Fruit fly (Drosophila melanogaster) whole organism, embryonic: ENCODE results near the gene CG17028.

Experiments
- Bteb2 ChIP-seq: fragments of 200-800 bp; sonication (Bioruptor generic); optimal IDR thresholded peaks from 2 replicates; lab custom pipeline; 2016; ENCODE audit warnings: missing biosample characterization, missing genetic modification characterization
- CG10565 ChIP-seq: fragments of 200-800 bp; sonication (Bioruptor generic); optimal IDR thresholded peaks from 3 replicates; lab custom pipeline; 2016; ENCODE audit warnings: missing biosample characterization, mild to moderate bottlenecking, missing genetic modification characterization
- CG12155 ChIP-seq: fragments of 200-800 bp; sonication (Bioruptor generic); optimal IDR thresholded peaks from 3 replicates; lab custom pipeline; 2016; ENCODE audit warnings: missing biosample characterization, missing genetic modification characterization
- CG12744 ChIP-seq: fragments of 200-800 bp; sonication (Bioruptor generic); optimal IDR thresholded peaks from 2 replicates; lab custom pipeline; 2016; ENCODE audit warnings: missing biosample characterization, missing genetic modification characterization
- CG12769 ChIP-seq: fragments of 200-800 bp; sonication (Bioruptor generic); optimal IDR thresholded peaks from 2 replicates; lab custom pipeline; 2019; ENCODE audit warnings: missing biosample characterization, mild to moderate bottlenecking, missing genetic modification characterization, moderate library complexity
- CG12942 ChIP-seq: fragments of 200-800 bp; sonication (Bioruptor generic); optimal IDR thresholded peaks from 3 replicates; lab custom pipeline; 2016; ENCODE audit warnings: missing biosample characterization, missing genetic modification characterization
- CG14860 ChIP-seq: fragments of 200-800 bp; sonication (Bioruptor generic); IDR thresholded peaks from 3 replicates; pipeline ENCODE4 v1.3.6; 2022; ENCODE audit warnings: missing biosample characterization, missing genetic modification characterization; ENCODE audit not compliant: partially characterized antibody
- CG14965 ChIP-seq: fragments of 200-800 bp; sonication (Bioruptor generic); optimal IDR thresholded peaks from 2 replicates; lab custom pipeline; 2016; ENCODE audit warnings: missing biosample characterization, missing genetic modification characterization, borderline replicate concordance
- CG15601 ChIP-seq: fragments of 200-800 bp; sonication (Bioruptor generic); optimal IDR thresholded peaks from 3 replicates; lab custom pipeline; 2019; ENCODE audit warnings: missing biosample characterization, mild to moderate bottlenecking, missing genetic modification characterization, moderate library complexity
- CG16813 ChIP-seq: fragments of 200-800 bp; sonication (Bioruptor generic); IDR thresholded peaks from 3 replicates; pipeline ENCODE4 v1.3.6; 2022; ENCODE audit warnings: missing biosample characterization, missing genetic modification characterization; ENCODE audit not compliant: partially characterized antibody
- CG17612 ChIP-seq: fragments of 200-800 bp; sonication (Bioruptor generic); IDR thresholded peaks from 2 replicates; pipeline ENCODE4 v1.3.6; 2022; ENCODE audit warnings: missing biosample characterization, missing genetic modification characterization
- CG2199 ChIP-seq: fragments of 200-800 bp; sonication (Bioruptor generic); IDR thresholded peaks from 3 replicates; pipeline ENCODE4 v1.3.6; 2022; ENCODE audit warnings: missing biosample characterization, missing genetic modification characterization
- CG2889 ChIP-seq: fragments of 200-800 bp; sonication (Bioruptor generic); IDR thresholded peaks from 3 replicates; pipeline ENCODE4 v1.3.6; 2022; ENCODE audit warnings: missing biosample characterization, missing genetic modification characterization
- CG3281 ChIP-seq: fragments of 200-800 bp; sonication (Bioruptor generic); optimal IDR thresholded peaks from 3 replicates; lab custom pipeline; 2017; ENCODE audit warnings: missing biosample characterization, mild to moderate bottlenecking, missing genetic modification characterization
- CG33213 ChIP-seq: fragments of 200-800 bp; sonication (Bioruptor generic); optimal IDR thresholded peaks from 3 replicates; lab custom pipeline; 2016; ENCODE audit warnings: missing biosample characterization, missing genetic modification characterization
- CG34422 ChIP-seq: fragments of 200-800 bp; sonication (Bioruptor generic); IDR thresholded peaks from 3 replicates; pipeline ENCODE4 v1.3.6; 2022; ENCODE audit warnings: missing biosample characterization, missing genetic modification characterization
- CG6689 ChIP-seq: fragments of 200-800 bp; sonication (Bioruptor generic); IDR thresholded peaks from 2 replicates; pipeline ENCODE4 v1.3.6; 2022; ENCODE audit warnings: missing biosample characterization, missing genetic modification characterization
- CG6791 ChIP-seq: fragments of 200-800 bp; sonication (Bioruptor generic); IDR thresholded peaks from 3 replicates; pipeline ENCODE4 v1.3.6; 2022; ENCODE audit warnings: missing biosample characterization, missing genetic modification characterization; ENCODE audit not compliant: partially characterized antibody
- CG9215 ChIP-seq: fragments of 200-800 bp; sonication (Bioruptor generic); IDR thresholded peaks from 2 replicates; pipeline ENCODE4 v1.3.6; 2022; ENCODE audit warnings: missing biosample characterization, missing genetic modification characterization
- Dip2 ChIP-seq: fragments of 200-800 bp; sonication (Bioruptor generic); IDR thresholded peaks from 2 replicates; pipeline ENCODE4 v1.3.6; 2022; ENCODE audit warnings: missing biosample characterization, missing genetic modification characterization
- Dip3 ChIP-seq: fragments of 200-800 bp; sonication (Bioruptor generic); optimal IDR thresholded peaks from 3 replicates; lab custom pipeline; 2016; ENCODE audit warnings: missing biosample characterization, missing genetic modification characterization
- Doc3 ChIP-seq: fragments of 200-800 bp; sonication (Bioruptor generic); IDR thresholded peaks from 3 replicates; pipeline ENCODE4 v1.3.6; 2022; ENCODE audit warnings: missing biosample characterization, missing genetic modification characterization; ENCODE audit not compliant: partially characterized antibody
- Drgx ChIP-seq: fragments of 200-800 bp; sonication (Bioruptor generic); IDR thresholded peaks from 2 replicates; pipeline ENCODE4 v1.3.6; 2022; ENCODE audit warnings: missing biosample characterization, missing genetic modification characterization
- Ets65A ChIP-seq: fragments of 200-800 bp; sonication (Bioruptor generic); peaks from one replicate; lab custom pipeline; 2016; ENCODE audit warnings: missing biosample characterization, missing genetic modification characterization
- HLH3B ChIP-seq: fragments of 200-800 bp; sonication (Bioruptor generic); IDR thresholded peaks from 2 replicates; pipeline ENCODE4 v1.3.6; 2022; ENCODE audit warnings: missing biosample characterization, missing genetic modification characterization
- HmgD ChIP-seq: fragments of 200-800 bp; sonication (Bioruptor generic); optimal IDR thresholded peaks from 3 replicates; lab custom pipeline; 2016; ENCODE audit warnings: missing biosample characterization, missing genetic modification characterization
- HmgZ ChIP-seq: fragments of 200-800 bp; sonication (Bioruptor generic); optimal IDR thresholded peaks from 2 replicates; lab custom pipeline; 2018; ENCODE audit warnings: missing biosample characterization, mild to moderate bottlenecking, missing genetic modification characterization
- Hr39 ChIP-seq: fragments of >200 bp; optimal IDR thresholded peaks from 2 replicates; lab custom pipeline; 2017
- MTF-1 ChIP-seq: fragments of 200-800 bp; sonication (Bioruptor generic); optimal IDR thresholded peaks from 2 replicates; lab custom pipeline; 2018; ENCODE audit warnings: missing biosample characterization, mild to moderate bottlenecking, missing genetic modification characterization, borderline replicate concordance
- Max ChIP-seq: fragments of 200-800 bp; sonication (Bioruptor generic); optimal IDR thresholded peaks from 2 replicates; lab custom pipeline; 2016; ENCODE audit warnings: missing biosample characterization, mild to moderate bottlenecking, missing genetic modification characterization
- Mrtf ChIP-seq: fragments of 200-800 bp; sonication (Bioruptor generic); IDR thresholded peaks from 3 replicates; pipeline ENCODE4 v1.3.6; 2022; ENCODE audit warnings: missing biosample characterization, missing genetic modification characterization
- NC2β ChIP-seq: fragments of 200-800 bp; sonication (Bioruptor generic); optimal IDR thresholded peaks from 2 replicates; lab custom pipeline; 2016; ENCODE audit warnings: missing biosample characterization, missing genetic modification characterization
- Stat92E ChIP-seq, 3 experiments: fragments of >200 bp in 2 of 3; fragments of 200-800 bp in 1 of 3; sonication (Bioruptor generic) in 1 of 3; optimal IDR thresholded peaks; 2 replicates each; lab custom pipeline; 2017 to 2019; ENCODE audit warnings: missing biosample characterization in 3 of 3, missing genetic modification characterization in 3 of 3, mild to moderate bottlenecking in 1 of 3, moderate library complexity in 1 of 3
- Xrp1 ChIP-seq: fragments of 200-800 bp; sonication (Bioruptor generic); IDR thresholded peaks from 2 replicates; pipeline ENCODE4 v1.3.6; 2022; ENCODE audit warnings: missing biosample characterization, missing genetic modification characterization
- ac ChIP-seq: fragments of 200-800 bp; sonication (Bioruptor generic); optimal IDR thresholded peaks from 3 replicates; lab custom pipeline; 2017; ENCODE audit warnings: missing biosample characterization, mild to moderate bottlenecking, missing genetic modification characterization
- ato ChIP-seq: fragments of 200-800 bp; sonication (Bioruptor generic); IDR thresholded peaks from 2 replicates; pipeline ENCODE4 v1.3.6; 2022; ENCODE audit warnings: missing biosample characterization, missing genetic modification characterization; ENCODE audit not compliant: partially characterized antibody
- bsh ChIP-seq, 2 experiments: fragments of 200-800 bp; sonication (Bioruptor generic); optimal IDR thresholded peaks; 2 replicates each; lab custom pipeline; 2017 to 2018; ENCODE audit warnings: mild to moderate bottlenecking in 2 of 2, missing biosample characterization in 2 of 2, missing genetic modification characterization in 2 of 2, moderate library complexity in 1 of 2
- caup ChIP-seq: fragments of 200-800 bp; sonication (Bioruptor generic); optimal IDR thresholded peaks from 3 replicates; lab custom pipeline; 2017; ENCODE audit warnings: missing biosample characterization, mild to moderate bottlenecking, missing genetic modification characterization, moderate library complexity; ENCODE audit not compliant: severe bottlenecking
- chinmo ChIP-seq: fragments of 200-800 bp; sonication (Bioruptor generic); IDR thresholded peaks from 4 replicates; pipeline ENCODE4 v1.3.6; 2022; ENCODE audit warnings: missing biosample characterization, missing genetic modification characterization; ENCODE audit not compliant: partially characterized antibody
- crol ChIP-seq: fragments of 200-800 bp; sonication (Bioruptor generic); IDR thresholded peaks from 2 replicates; pipeline ENCODE4 v1.3.6; 2022; ENCODE audit warnings: missing biosample characterization, missing genetic modification characterization
- ftz-f1 ChIP-seq: fragments of 200-800 bp; sonication (Bioruptor generic); optimal IDR thresholded peaks from 2 replicates; lab custom pipeline; 2016; ENCODE audit warnings: missing biosample characterization, missing genetic modification characterization
- ind ChIP-seq: fragments of 200-800 bp; sonication (Bioruptor generic); optimal IDR thresholded peaks from 3 replicates; lab custom pipeline; 2016; ENCODE audit warnings: missing biosample characterization, missing genetic modification characterization
- inv ChIP-seq: fragments of 200-800 bp; sonication (Bioruptor generic); IDR thresholded peaks from 2 replicates; pipeline ENCODE4 v1.3.6; 2022; ENCODE audit warnings: missing biosample characterization, missing genetic modification characterization; ENCODE audit not compliant: partially characterized antibody
- jigr1 ChIP-seq: fragments of 200-800 bp; sonication (Bioruptor generic); IDR thresholded peaks from 3 replicates; pipeline ENCODE4 v1.3.6; 2022; ENCODE audit warnings: missing biosample characterization, missing genetic modification characterization
- jing ChIP-seq: fragments of 200-800 bp; sonication (Bioruptor generic); optimal IDR thresholded peaks from 2 replicates; lab custom pipeline; 2018; ENCODE audit warnings: missing biosample characterization, mild to moderate bottlenecking, missing genetic modification characterization
- jumu ChIP-seq: fragments of 200-800 bp; sonication (Bioruptor generic); optimal IDR thresholded peaks from 3 replicates; lab custom pipeline; 2016; ENCODE audit warnings: missing biosample characterization, missing genetic modification characterization
- mirr ChIP-seq: fragments of 200-800 bp; sonication (Bioruptor generic); optimal IDR thresholded peaks from 3 replicates; lab custom pipeline; 2018; ENCODE audit warnings: missing biosample characterization, mild to moderate bottlenecking, missing genetic modification characterization
- oc ChIP-seq: fragments of 200-800 bp; sonication (Bioruptor generic); optimal IDR thresholded peaks from 2 replicates; lab custom pipeline; 2018; ENCODE audit warnings: missing biosample characterization, mild to moderate bottlenecking, missing genetic modification characterization, moderate library complexity
- sr ChIP-seq: fragments of 200-800 bp; sonication (Bioruptor generic); IDR thresholded peaks from 3 replicates; pipeline ENCODE4 v1.3.6; 2022; ENCODE audit warnings: missing biosample characterization, missing genetic modification characterization
- unc-4 ChIP-seq: fragments of 200-800 bp; sonication (Bioruptor generic); IDR thresholded peaks from 2 replicates; pipeline ENCODE4 v1.3.6; 2022; ENCODE audit warnings: missing biosample characterization, missing genetic modification characterization; ENCODE audit not compliant: partially characterized antibody

Gene CG17028

DNA sequence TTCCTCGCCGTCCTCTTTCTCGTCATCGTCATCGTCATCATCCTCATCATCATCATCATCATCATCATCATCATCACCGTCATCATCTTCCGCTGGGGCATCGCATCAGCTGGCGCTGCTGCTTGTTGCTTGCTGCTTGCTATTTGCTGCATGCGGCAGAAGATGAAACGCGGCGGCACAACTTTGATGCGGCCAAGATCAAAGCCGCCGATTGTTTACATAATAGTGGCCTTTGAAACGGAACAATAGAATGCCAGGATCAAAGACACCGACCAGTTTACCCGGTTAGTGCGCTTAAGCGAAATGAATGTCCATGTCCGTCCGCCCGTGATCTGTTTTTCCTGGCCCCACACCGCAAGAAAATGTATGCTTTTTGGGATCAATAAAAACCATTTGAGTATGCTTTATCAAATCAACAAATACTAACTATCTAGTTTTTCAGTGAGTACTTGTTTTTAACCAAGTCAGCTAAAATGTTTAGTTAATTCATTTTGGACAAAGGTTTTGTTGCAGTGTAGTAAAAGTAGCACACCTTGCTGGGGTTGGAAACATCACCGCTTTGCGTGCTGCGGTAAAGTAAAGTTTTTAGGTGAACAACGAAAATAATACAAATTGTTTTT lies 42.9 kb downstream of the CG17028 start (continued):
- peak; percentile 29 for TF ChIP-seq jumu (GFP tag; lab: Kevin White, UChicago)
- peak; percentile 94 for TF ChIP-seq Ets65A
- no peak for TF ChIP-seq crol (GFP tag; lab: Robert Waterston, UW)
- no peak for TF ChIP-seq Hr39
- TF ChIP-seq HLH3B (GFP tag; lab: Robert Waterston, UW), result no peak
- TF ChIP-seq chinmo, result no peak
- TF ChIP-seq CG17612 (GFP tag; lab: Robert Waterston, UW), result no peak
- peak; percentile 12 for TF ChIP-seq CG15601 (tag; lab: Kevin White, UChicago)
- no peak for TF ChIP-seq CG6791 (GFP tag; lab: Robert Waterston, UW)
- TF ChIP-seq CG33213 (GFP tag; lab: Kevin White, UChicago), result peak; percentile 1
- TF ChIP-seq CG34422 (GFP tag; lab: Robert Waterston, UW), result no peak
- TF ChIP-seq jigr1 (GFP tag; lab: Robert Waterston, UW), result no peak
- TF ChIP-seq CG16813 (GFP tag; lab: Robert Waterston, UW), result no peak
- no peak for TF ChIP-seq HmgD (GFP tag; lab: Kevin White, UChicago)
- no peak for TF ChIP-seq CG14965
- TF ChIP-seq caup (GFP tag; lab: Kevin White, UChicago), result no peak
- peak; percentile 53; the same call in 1 of the 2 replicates for TF ChIP-seq CG6689 (GFP tag; lab: Robert Waterston, UW)
- peak; percentile 41 for TF ChIP-seq NC2β (GFP tag; lab: Kevin White, UChicago)
- no peak for TF ChIP-seq sr
- peak; percentile 69 for TF ChIP-seq ac
- no peak for TF ChIP-seq mirr (GFP tag; lab: Kevin White, UChicago)
- no peak for TF ChIP-seq CG3281 (GFP tag; lab: Kevin White, UChicago)
- no peak for TF ChIP-seq CG10565 (GFP tag; lab: Kevin White, UChicago)
- TF ChIP-seq Doc3 (GFP tag; lab: Robert Waterston, UW), result no peak
- no peak for TF ChIP-seq CG2889 (GFP tag; lab: Robert Waterston, UW)
- no peak for TF ChIP-seq ato (GFP tag; lab: Robert Waterston, UW)
- TF ChIP-seq CG9215 (GFP tag; lab: Robert Waterston, UW), result no peak
- TF ChIP-seq Bteb2 (GFP tag; lab: Kevin White, UChicago), result no peak
- peak; percentile 85 for TF ChIP-seq Xrp1 (GFP tag; lab: Robert Waterston, UW)
- TF ChIP-seq ind (GFP tag; lab: Kevin White, UChicago), result peak; percentile 22
- TF ChIP-seq bsh (GFP tag; optimal IDR thresholded peaks at IDR 0.05; lab: Kevin White, UChicago), result peak in 1 of 2 experiments; percentile 74
- no peak for TF ChIP-seq oc
- TF ChIP-seq MTF-1 (GFP tag; lab: Kevin White, UChicago), result no peak
- no peak for TF ChIP-seq Dip3
- no peak; the same call in 2 of the 3 replicates for TF ChIP-seq Mrtf
- TF ChIP-seq CG12942 (GFP tag; lab: Kevin White, UChicago), result peak; percentile 20
- no peak for TF ChIP-seq inv (GFP tag; lab: Robert Waterston, UW)
- no peak for TF ChIP-seq ftz-f1 (GFP tag; lab: Kevin White, UChicago)
- TF ChIP-seq Max (GFP tag; lab: Kevin White, UChicago), result peak; percentile 3
- TF ChIP-seq Stat92E (GFP tag; optimal IDR thresholded peaks at IDR 0.05; lab: Kevin White, UChicago), result no peak
- no peak for TF ChIP-seq CG14860
- no peak for TF ChIP-seq unc-4
- TF ChIP-seq Dip2 (GFP tag; lab: Robert Waterston, UW), result no peak
- no peak for TF ChIP-seq Drgx
- peak; percentile 11 for TF ChIP-seq CG12155 (GFP tag; lab: Kevin White, UChicago)
- TF ChIP-seq CG12744 (GFP tag; lab: Kevin White, UChicago), result no peak
- TF ChIP-seq jing (GFP tag; lab: Kevin White, UChicago), result peak; percentile 34
- no peak for TF ChIP-seq HmgZ
- peak; percentile 17 for TF ChIP-seq CG12769 (tag; lab: Kevin White, UChicago)
- no peak for TF ChIP-seq CG2199 (GFP tag; lab: Robert Waterston, UW)
